Fruit fly (Drosophila melanogaster) whole organism, wandering third instar larva: Measurements from ENCODE around the gene CG43678.

ENCODE experiments used
- Abd-B ChIP-seq: fragments of >200 bp; optimal IDR thresholded peaks from 2 replicates; lab custom pipeline; 2017; ENCODE audit warnings: missing biosample characterization, missing genetic modification characterization
- CG32264 ChIP-seq: fragments of 200-800 bp; sonication (Bioruptor generic); optimal IDR thresholded peaks from 2 replicates; lab custom pipeline; 2016; ENCODE audit warnings: missing biosample characterization, missing genetic modification characterization
- CG9705 ChIP-seq: fragments of 200-800 bp; sonication (Bioruptor generic); optimal IDR thresholded peaks from 2 replicates; lab custom pipeline; 2018; ENCODE audit warnings: missing biosample characterization, mild to moderate bottlenecking, missing genetic modification characterization
- Dfd ChIP-seq: fragments of >200 bp; optimal IDR thresholded peaks from 2 replicates; lab custom pipeline; 2017; ENCODE audit warnings: missing biosample characterization, missing genetic modification characterization
- Dif ChIP-seq: fragments of 200-275, 200-300 bp; sonication (Bioruptor generic); optimal IDR thresholded peaks from 2 replicates; lab custom pipeline; 2018; ENCODE audit warnings: missing biosample characterization, missing genetic modification characterization; ENCODE audit not compliant: partially characterized antibody
- GATAd ChIP-seq: sonication (Bioruptor generic); optimal IDR thresholded peaks from 2 replicates; lab custom pipeline; 2016; ENCODE audit warnings: missing biosample characterization, missing genetic modification characterization
- HLH106 ChIP-seq: fragments of 200-800 bp; optimal IDR thresholded peaks from 3 replicates; lab custom pipeline; 2019; ENCODE audit warnings: missing biosample characterization, mild to moderate bottlenecking, missing genetic modification characterization, moderate library complexity
- Hnf4 ChIP-seq: fragments of 200-800 bp; sonication (Bioruptor generic); optimal IDR thresholded peaks from 2 replicates; lab custom pipeline; 2016; ENCODE audit warnings: missing biosample characterization, mild to moderate bottlenecking, missing genetic modification characterization
- Hr78 ChIP-seq: fragments of >200 bp; optimal IDR thresholded peaks from 2 replicates; lab custom pipeline; 2017; ENCODE audit warnings: missing biosample characterization, missing genetic modification characterization
- Hr83 ChIP-seq: fragments of 200-300 bp; sonication (Bioruptor generic); optimal IDR thresholded peaks from 2 replicates; lab custom pipeline; 2016; ENCODE audit warnings: missing biosample characterization, mild to moderate bottlenecking, missing genetic modification characterization, moderate library complexity; ENCODE audit not compliant: poor library complexity, severe bottlenecking
- Jra ChIP-seq: sonication (Bioruptor generic); optimal IDR thresholded peaks from 2 replicates; lab custom pipeline; 2016; ENCODE audit warnings: missing biosample characterization, missing genetic modification characterization
- Mio ChIP-seq: sonication (Bioruptor generic); optimal IDR thresholded peaks from 2 replicates; lab custom pipeline; 2016; ENCODE audit warnings: missing biosample characterization, missing genetic modification characterization
- Myc ChIP-seq: fragments of >200 bp; optimal IDR thresholded peaks from 2 replicates; lab custom pipeline; 2017
- N ChIP-seq: fragments of >200 bp; optimal IDR thresholded peaks from 2 replicates; lab custom pipeline; 2018; ENCODE audit warnings: missing biosample characterization, missing external identifiers, missing genetic modification characterization
- Rel ChIP-seq, 2 experiments: fragments of 200-800 bp; sonication (Bioruptor generic) in 1 of 2; optimal IDR thresholded peaks; 2 replicates in 1 of 2; 3 replicates in 1 of 2; lab custom pipeline; 2016 to 2019; ENCODE audit warnings: mild to moderate bottlenecking in 2 of 2, missing biosample characterization in 2 of 2, missing genetic modification characterization in 2 of 2, moderate library complexity in 1 of 2
- Sp1 ChIP-seq: fragments of 200-800 bp; sonication (Bioruptor generic); optimal IDR thresholded peaks from 3 replicates; lab custom pipeline; 2019; ENCODE audit warnings: missing biosample characterization, mild to moderate bottlenecking, missing genetic modification characterization, moderate library complexity
- br ChIP-seq: fragments of 200-800 bp; sonication (Bioruptor generic); optimal IDR thresholded peaks from 2 replicates; lab custom pipeline; 2016; ENCODE audit warnings: missing biosample characterization, missing genetic modification characterization
- brk ChIP-seq: fragments of 200-800 bp; sonication (Bioruptor generic); optimal IDR thresholded peaks from 2 replicates; lab custom pipeline; 2016; ENCODE audit warnings: missing biosample characterization, mild to moderate bottlenecking, missing genetic modification characterization
- dl ChIP-seq, 2 experiments: fragments of 175-275, 200-275 bp in 1 of 2; fragments of 200-275 bp in 1 of 2; sonication (Bioruptor generic); optimal IDR thresholded peaks; lab custom pipeline; 2018; ENCODE audit warnings: mild to moderate bottlenecking in 2 of 2, missing biosample characterization in 2 of 2, missing genetic modification characterization in 2 of 2, moderate library complexity in 2 of 2; ENCODE audit not compliant: partially characterized antibody in 2 of 2, insufficient read depth in 1 of 2
- dmrt93B ChIP-seq: fragments of 200-800 bp; sonication (Bioruptor generic); optimal IDR thresholded peaks from 2 replicates; lab custom pipeline; 2018; ENCODE audit warnings: missing biosample characterization, mild to moderate bottlenecking, missing genetic modification characterization
- dsf ChIP-seq: sonication (Bioruptor generic); optimal IDR thresholded peaks from 2 replicates; lab custom pipeline; 2016; ENCODE audit warnings: missing biosample characterization, missing genetic modification characterization, borderline replicate concordance
- ey ChIP-seq: fragments of 200-800 bp; sonication (Bioruptor generic); optimal IDR thresholded peaks from 2 replicates; lab custom pipeline; 2016; ENCODE audit warnings: missing biosample characterization, missing genetic modification characterization
- foxo ChIP-seq, 2 experiments: fragments of 200-800 bp; sonication (Bioruptor generic); optimal IDR thresholded peaks; 2 replicates in 1 of 2; 3 replicates in 1 of 2; lab custom pipeline; 2016 to 2017; ENCODE audit warnings: missing biosample characterization in 2 of 2, missing genetic modification characterization in 2 of 2
- fru ChIP-seq: fragments of 200-800 bp; sonication (Bioruptor generic); optimal IDR thresholded peaks from 3 replicates; lab custom pipeline; 2016; ENCODE audit warnings: missing biosample characterization, mild to moderate bottlenecking, missing genetic modification characterization
- h ChIP-seq: fragments of 200-800 bp; sonication (Bioruptor generic); optimal IDR thresholded peaks from 3 replicates; lab custom pipeline; 2016; ENCODE audit warnings: missing biosample characterization, mild to moderate bottlenecking, missing genetic modification characterization
- jim ChIP-seq: fragments of 175-275, 200-325 bp; sonication (Bioruptor generic); optimal IDR thresholded peaks from 2 replicates; lab custom pipeline; 2016; ENCODE audit warnings: missing biosample characterization, mild to moderate bottlenecking, missing genetic modification characterization
- lola ChIP-seq: fragments of >200 bp; optimal IDR thresholded peaks from 2 replicates; lab custom pipeline; 2017; ENCODE audit warnings: missing biosample characterization, missing genetic modification characterization
- pan ChIP-seq: fragments of >200 bp; optimal IDR thresholded peaks from 2 replicates; lab custom pipeline; 2017
- psq ChIP-seq: fragments of 200-800 bp; sonication (Bioruptor generic); optimal IDR thresholded peaks from 3 replicates; lab custom pipeline; 2017; ENCODE audit warnings: missing biosample characterization, mild to moderate bottlenecking, missing genetic modification characterization, moderate library complexity
- rgr ChIP-seq: fragments of 200-800 bp; sonication (Bioruptor generic); optimal IDR thresholded peaks from 3 replicates; lab custom pipeline; 2016; ENCODE audit warnings: missing biosample characterization, mild to moderate bottlenecking, missing genetic modification characterization
- sage ChIP-seq: fragments of 200-800 bp; sonication (Bioruptor generic); optimal IDR thresholded peaks from 2 replicates; lab custom pipeline; 2016; ENCODE audit warnings: missing biosample characterization, mild to moderate bottlenecking, missing genetic modification characterization
- sv ChIP-seq: fragments of 200-800 bp; sonication (Bioruptor generic); optimal IDR thresholded peaks from 3 replicates; lab custom pipeline; 2016; ENCODE audit warnings: missing biosample characterization, missing genetic modification characterization
- tai ChIP-seq: sonication (Bioruptor generic); optimal IDR thresholded peaks from 2 replicates; lab custom pipeline; 2016; ENCODE audit warnings: missing biosample characterization, missing genetic modification characterization
- usp ChIP-seq: fragments of >200 bp; optimal IDR thresholded peaks from 2 replicates; lab custom pipeline; 2017; ENCODE audit warnings: missing biosample characterization, missing genetic modification characterization
- woc ChIP-seq: sonication (Bioruptor generic); optimal IDR thresholded peaks from 2 replicates; lab custom pipeline; 2016; ENCODE audit warnings: missing biosample characterization, mild to moderate bottlenecking, missing genetic modification characterization

CG43678 gene

dm6 chr3L:15013957-15014692 lies 35.2 kb downstream of the CG43678 start, which contains the start of gene Reck (continued):
- peak; percentile 51 for TF ChIP-seq ey
- TF ChIP-seq tai (GFP tag; lab: Kevin White, UChicago), result no peak
- peak; percentile 5 for TF ChIP-seq Rel (GFP tag; optimal IDR thresholded peaks at IDR 0.05; lab: Kevin White, UChicago)
- no peak for TF ChIP-seq Rel (tag; optimal IDR thresholded peaks at IDR 0.05; lab: Kevin White, UChicago)
- TF ChIP-seq sage (GFP tag; lab: Kevin White, UChicago), result peak; percentile 71
- no peak for TF ChIP-seq dl (GFP tag; optimal IDR thresholded peaks at IDR 0.05; lab: Kevin White, UChicago; ENCODE audit: insufficient read depth in 1 of 2, partially characterized antibody in 2 of 2)
- TF ChIP-seq Hnf4 (GFP tag; lab: Kevin White, UChicago), result peak; percentile 42
- peak; percentile 78 for TF ChIP-seq Myc

- TF ChIP-seq fru (GFP tag; lab: Kevin White, UChicago) (no peak), foxo (GFP tag; optimal IDR thresholded peaks at IDR 0.05; lab: Kevin White, UChicago) (peak in 1 of 2 experiments; percentile 23), Dif (GFP tag; lab: Kevin White, UChicago) (no peak), pan (lab: Kevin White, UChicago) (no peak), HLH106 (peak; percentile 30)
These were observed 36.0 kb downstream of the CG43678 start for dm6 chr3L:15013296-15013695.

- TF ChIP-seq CG32264 (no peak), Abd-B (GFP tag; lab: Kevin White, UChicago) (no peak), GATAd (no peak), dsf (no peak), rgr (GFP tag; lab: Kevin White, UChicago) (peak; percentile 43), Sp1 (GFP tag; lab: Kevin White, UChicago) (peak; percentile 29), sv (GFP tag; lab: Kevin White, UChicago) (peak; percentile 0), jim (GFP tag; lab: Kevin White, UChicago) (no peak), Mio (GFP tag; lab: Kevin White, UChicago) (no peak), dmrt93B (GFP tag; lab: Kevin White, UChicago) (no peak), h (GFP tag; lab: Kevin White, UChicago) (peak; percentile 9), Dfd (no peak), fru (GFP tag; lab: Kevin White, UChicago) (peak; percentile 24), Hnf4 (GFP tag; lab: Kevin White, UChicago) (peak; percentile 5), Hr83 (GFP tag; lab: Kevin White, UChicago) (no peak), Dif (GFP tag; lab: Kevin White, UChicago) (no peak), HLH106 (peak; percentile 29), foxo (GFP tag; optimal IDR thresholded peaks at IDR 0.05; lab: Kevin White, UChicago) (peak in 1 of 2 experiments; percentile 50), Rel (GFP tag; optimal IDR thresholded peaks at IDR 0.05; lab: Kevin White, UChicago) (no peak), Rel (tag; optimal IDR thresholded peaks at IDR 0.05; lab: Kevin White, UChicago) (no peak), br (GFP tag; lab: Kevin White, UChicago) (peak; percentile 21), Jra (no peak), psq (GFP tag; lab: Kevin White, UChicago) (peak; percentile 24), CG9705 (GFP tag; lab: Kevin White, UChicago) (no peak), ey (no peak), woc (GFP tag; lab: Kevin White, UChicago) (no peak), dl (GFP tag; optimal IDR thresholded peaks at IDR 0.05; lab: Kevin White, UChicago; ENCODE audit: insufficient read depth in 1 of 2, partially characterized antibody in 2 of 2) (no peak), N (GFP tag; lab: Kevin White, UChicago) (no peak), Myc (no peak), pan (lab: Kevin White, UChicago) (no peak), lola (no peak), Hr78 (GFP tag; lab: Kevin White, UChicago) (no peak), brk (no peak), sage (GFP tag; lab: Kevin White, UChicago) (no peak), usp (GFP tag; lab: Kevin White, UChicago) (no peak)
These were observed 37.5 kb downstream of the CG43678 start for dm6 chr3L:15011638-15012335.
